Fruit fly (Drosophila melanogaster): Measurements from ENCODE around the gene Vps37B.
A peak's percentile ranks its signal among the peaks of the same experiment; 100 is the strongest.

The Vps37B gene

DNA sequence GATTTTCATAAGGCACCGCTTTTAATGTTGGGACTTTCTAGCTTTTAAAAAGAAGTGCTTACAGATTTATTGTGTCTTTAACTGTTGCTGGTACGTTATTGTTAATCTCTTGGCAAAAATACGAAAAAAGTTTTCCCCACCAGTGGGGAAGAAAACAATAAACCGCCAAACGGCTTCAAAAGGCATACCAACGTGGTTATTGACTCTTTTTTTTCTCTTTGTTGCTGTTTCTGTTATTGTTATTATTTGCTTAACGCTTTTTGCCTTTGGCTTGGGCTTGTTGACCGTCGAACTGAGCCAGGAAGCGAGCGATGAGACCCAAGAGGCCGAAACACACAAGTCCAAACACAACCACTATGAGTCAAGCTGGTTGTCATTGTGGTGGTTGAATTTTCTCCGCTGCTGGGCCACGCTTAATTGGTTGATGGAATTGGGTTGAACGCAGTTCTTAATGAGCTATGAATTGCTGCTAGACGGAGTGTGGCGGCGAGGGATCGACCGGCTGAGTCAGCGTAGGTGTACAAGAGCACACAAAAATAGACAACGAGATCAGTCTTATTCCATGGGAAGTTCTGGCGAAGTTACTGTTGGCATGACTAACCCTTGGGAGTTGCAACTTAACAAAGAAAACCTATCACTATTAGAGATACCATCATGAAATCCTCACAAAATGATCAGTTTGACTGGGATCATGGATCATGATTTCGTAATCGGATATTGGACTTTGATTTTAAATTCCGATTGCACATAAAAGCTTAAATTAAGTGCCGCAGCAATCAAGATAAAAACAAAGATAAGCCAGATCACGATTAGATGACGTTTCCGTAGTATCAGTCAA is 18.5 kb upstream of the Vps37B start:
- TF ChIP-seq ovo (GFP tag; optimal IDR thresholded peaks at IDR 0.05) (no peak), CG5204 (GFP tag; optimal IDR thresholded peaks at IDR 0.05) (no peak), CG1620 (GFP tag; optimal IDR thresholded peaks at IDR 0.05) (no peak), CG14711 (tag; optimal IDR thresholded peaks at IDR 0.05) (no peak), Crg-1 (GFP tag; optimal IDR thresholded peaks at IDR 0.05) (no peak), bab1 (GFP tag; optimal IDR thresholded peaks at IDR 0.05) (no peak), Hr96 (GFP tag; optimal IDR thresholded peaks at IDR 0.05) (no peak), Clk (GFP tag; optimal IDR thresholded peaks at IDR 0.05) (no peak), pad (GFP tag; optimal IDR thresholded peaks at IDR 0.05) (no peak), CG11617 (GFP tag; optimal IDR thresholded peaks at IDR 0.05) (no peak), cic (GFP tag; optimal IDR thresholded peaks at IDR 0.05) (no peak), toe (GFP tag; optimal IDR thresholded peaks at IDR 0.05) (no peak), CG7101 (tag; optimal IDR thresholded peaks at IDR 0.05) (no peak), CG12768 (GFP tag; optimal IDR thresholded peaks at IDR 0.05) (no peak), Mnt (GFP tag; optimal IDR thresholded peaks at IDR 0.05) (no peak), CG33017 (tag; optimal IDR thresholded peaks at IDR 0.05) (no peak), CG7045 (GFP tag; optimal IDR thresholded peaks at IDR 0.05) (no peak), cnc (optimal IDR thresholded peaks at IDR 0.05) (no peak)

DNA sequence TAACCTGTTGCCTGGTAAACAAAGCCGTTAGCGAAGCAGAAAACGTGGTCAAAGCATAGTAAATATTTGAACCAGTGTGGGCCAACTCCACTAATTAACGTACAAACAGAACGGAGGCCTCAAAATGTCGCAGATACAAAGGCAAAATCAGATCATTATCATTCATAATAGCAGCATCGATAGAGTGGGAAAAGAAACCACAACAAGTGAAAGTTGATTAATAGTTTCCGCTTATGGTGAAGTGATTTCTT is 17.9 kb upstream of the Vps37B start:
- no peak for TF ChIP-seq cic (GFP tag; optimal IDR thresholded peaks at IDR 0.05)
- no peak for TF ChIP-seq CG5204 (GFP tag; optimal IDR thresholded peaks at IDR 0.05)
- no peak for TF ChIP-seq kay (GFP tag; ENCODE audit: borderline replicate concordance)
- TF ChIP-seq Mnt (GFP tag; optimal IDR thresholded peaks at IDR 0.05) = no peak
- TF ChIP-seq tj (GFP tag; optimal IDR thresholded peaks at IDR 0.05) = no peak
- no peak for TF ChIP-seq CG14711 (tag; optimal IDR thresholded peaks at IDR 0.05)
- no peak for TF ChIP-seq Hr96 (GFP tag; optimal IDR thresholded peaks at IDR 0.05)
- no peak for TF ChIP-seq CG11617 (GFP tag; optimal IDR thresholded peaks at IDR 0.05)
- no peak for TF ChIP-seq bab1 (GFP tag; optimal IDR thresholded peaks at IDR 0.05)
- TF ChIP-seq pad (GFP tag; optimal IDR thresholded peaks at IDR 0.05) = no peak
- no peak for TF ChIP-seq CG12768 (GFP tag; optimal IDR thresholded peaks at IDR 0.05)
- no peak for TF ChIP-seq toe (GFP tag; optimal IDR thresholded peaks at IDR 0.05)
- no peak for TF ChIP-seq CG1620 (GFP tag; optimal IDR thresholded peaks at IDR 0.05)
- no peak for TF ChIP-seq cnc (optimal IDR thresholded peaks at IDR 0.05)
- TF ChIP-seq CG7101 (tag; optimal IDR thresholded peaks at IDR 0.05) = no peak
- TF ChIP-seq ovo (GFP tag; optimal IDR thresholded peaks at IDR 0.05) = no peak
- TF ChIP-seq Crg-1 (GFP tag; optimal IDR thresholded peaks at IDR 0.05) = no peak

DNA sequence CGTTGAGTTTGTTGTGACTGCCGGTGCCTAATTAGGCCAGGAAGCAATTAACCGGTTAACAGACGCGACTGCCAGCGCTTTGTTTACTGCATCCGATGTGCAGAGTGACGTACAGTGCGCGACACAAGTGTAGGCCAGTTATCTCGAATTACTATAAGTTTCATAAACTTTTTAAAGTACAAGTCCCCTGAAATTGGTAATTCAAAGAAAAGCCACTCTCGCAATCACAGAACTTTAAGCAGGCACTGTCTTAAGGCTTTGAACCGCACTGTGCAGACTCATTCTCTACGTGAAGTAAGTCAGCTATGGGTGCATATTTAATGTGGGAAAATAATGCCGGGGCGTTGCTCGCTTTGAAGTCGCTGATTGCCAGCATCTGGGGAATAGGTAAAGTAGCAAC is 16.5 kb upstream of the Vps37B start:
- peak; percentile 72 for TF ChIP-seq CG14711 (tag; optimal IDR thresholded peaks at IDR 0.05)
- peak; percentile 90 for TF ChIP-seq CG33017 (tag; optimal IDR thresholded peaks at IDR 0.05)
- peak; percentile 83 for TF ChIP-seq CG7045 (GFP tag; optimal IDR thresholded peaks at IDR 0.05)
- peak; percentile 74 for TF ChIP-seq CG7101 (tag; optimal IDR thresholded peaks at IDR 0.05)
- TF ChIP-seq Crg-1 (GFP tag; optimal IDR thresholded peaks at IDR 0.05) = peak; percentile 44
- TF ChIP-seq Hr96 (GFP tag; optimal IDR thresholded peaks at IDR 0.05) = peak; percentile 28
- peak; percentile 2 for TF ChIP-seq tj (GFP tag; optimal IDR thresholded peaks at IDR 0.05)
- no peak for TF ChIP-seq kay (GFP tag; ENCODE audit: borderline replicate concordance)
- TF ChIP-seq cnc (optimal IDR thresholded peaks at IDR 0.05) = no peak
- peak; percentile 41 for TF ChIP-seq toe (GFP tag; optimal IDR thresholded peaks at IDR 0.05)
- peak; percentile 12 for TF ChIP-seq Mnt (GFP tag; optimal IDR thresholded peaks at IDR 0.05)
- no peak for TF ChIP-seq CG1620 (GFP tag; optimal IDR thresholded peaks at IDR 0.05)
- no peak for TF ChIP-seq ovo (GFP tag; optimal IDR thresholded peaks at IDR 0.05)
- peak; percentile 54 for TF ChIP-seq cic (GFP tag; optimal IDR thresholded peaks at IDR 0.05)
- TF ChIP-seq CG11617 (GFP tag; optimal IDR thresholded peaks at IDR 0.05) = peak; percentile 2
- peak; percentile 14 for TF ChIP-seq Clk (GFP tag; optimal IDR thresholded peaks at IDR 0.05)
- TF ChIP-seq CG12768 (GFP tag; optimal IDR thresholded peaks at IDR 0.05) = peak; percentile 86
- peak; percentile 27 for TF ChIP-seq pad (GFP tag; optimal IDR thresholded peaks at IDR 0.05)
- TF ChIP-seq bab1 (GFP tag; optimal IDR thresholded peaks at IDR 0.05) = peak; percentile 58
- TF ChIP-seq CG5204 (GFP tag; optimal IDR thresholded peaks at IDR 0.05) = peak; percentile 67

DNA sequence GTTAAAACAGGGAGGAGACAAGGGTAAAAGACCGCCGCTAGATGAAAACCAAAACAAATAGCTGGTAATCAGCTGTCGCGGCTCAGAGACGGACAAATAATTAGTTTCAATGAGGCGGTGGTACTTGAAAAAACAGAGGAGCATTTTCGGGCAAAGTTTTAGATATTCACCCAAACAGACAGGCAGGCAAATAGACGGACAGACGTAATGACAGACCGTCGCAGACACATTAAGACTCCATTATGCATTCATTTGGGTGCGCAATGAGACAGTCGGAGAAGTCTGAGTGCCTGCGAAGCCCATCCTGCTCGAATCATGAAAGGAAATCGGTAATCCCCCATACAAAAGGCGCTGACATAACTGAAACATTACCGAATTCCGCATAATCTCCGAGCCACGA is 14.6 kb upstream of the Vps37B start:
- TF ChIP-seq CG7101 (tag; optimal IDR thresholded peaks at IDR 0.05) (no peak), cic (GFP tag; optimal IDR thresholded peaks at IDR 0.05) (no peak), bab1 (GFP tag; optimal IDR thresholded peaks at IDR 0.05) (no peak), pad (GFP tag; optimal IDR thresholded peaks at IDR 0.05) (no peak), CG33017 (tag; optimal IDR thresholded peaks at IDR 0.05) (no peak), toe (GFP tag; optimal IDR thresholded peaks at IDR 0.05) (no peak), Hr96 (GFP tag; optimal IDR thresholded peaks at IDR 0.05) (no peak)

DNA sequence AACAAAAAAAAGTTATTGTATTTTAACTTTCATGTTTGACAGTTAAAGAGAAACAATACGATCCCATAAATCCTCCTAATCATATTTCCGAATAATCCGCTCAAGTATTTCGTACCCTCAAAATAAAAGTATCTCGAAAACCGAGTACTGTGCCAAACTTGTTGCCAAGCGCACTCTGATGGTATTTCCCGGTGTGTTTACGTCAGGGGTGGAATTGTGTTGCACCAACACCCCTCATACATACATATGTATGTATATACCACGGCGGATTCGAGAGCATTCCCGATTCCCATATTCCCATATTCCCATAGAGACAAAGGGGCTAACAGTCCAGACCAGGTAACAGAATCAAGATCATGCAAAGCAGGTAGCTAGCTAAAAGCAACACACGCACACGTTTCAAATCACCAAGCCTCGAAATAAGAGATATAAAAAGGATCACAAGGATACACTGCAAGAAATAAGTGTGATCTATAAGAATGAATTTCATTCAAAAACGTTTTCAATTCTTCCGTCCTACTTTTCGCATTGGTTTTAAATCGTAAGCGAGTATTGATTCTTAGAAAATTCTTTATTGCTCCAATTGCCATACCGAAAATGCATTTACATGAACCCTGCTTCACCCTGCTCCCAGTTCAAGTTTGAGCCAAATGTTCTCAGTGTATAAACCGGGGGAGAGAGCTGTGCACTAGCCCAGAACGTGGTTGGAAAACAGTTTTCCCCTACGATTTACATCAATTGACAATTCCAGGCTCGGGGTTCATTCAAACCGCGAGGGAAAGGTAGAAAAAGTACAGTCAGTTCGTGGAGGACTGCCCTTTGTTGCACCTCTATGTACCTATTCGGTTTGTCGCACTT is 13.8 kb upstream of the Vps37B start:
- TF ChIP-seq CG7045 (GFP tag; optimal IDR thresholded peaks at IDR 0.05) (no peak), Mnt (GFP tag; optimal IDR thresholded peaks at IDR 0.05) (no peak), CG7101 (tag; optimal IDR thresholded peaks at IDR 0.05) (no peak), ovo (GFP tag; optimal IDR thresholded peaks at IDR 0.05) (no peak), kay (GFP tag; ENCODE audit: borderline replicate concordance) (no peak)

DNA sequence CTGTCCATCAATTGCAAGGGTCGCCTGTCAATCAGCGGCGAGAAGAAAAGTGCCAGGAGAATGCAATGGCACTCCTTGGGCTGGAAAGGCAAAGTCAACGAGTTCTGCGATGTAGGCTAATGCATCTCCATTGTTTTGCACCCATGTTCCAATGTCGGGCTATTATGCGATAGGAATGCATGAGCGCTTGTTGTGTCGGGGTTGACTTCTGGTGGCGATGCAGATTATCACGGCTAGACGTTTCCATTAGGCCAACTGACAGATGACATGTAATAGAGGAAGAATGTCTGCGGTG is 13.3 kb upstream of the Vps37B start:
- no peak for TF ChIP-seq CG1620 (GFP tag; optimal IDR thresholded peaks at IDR 0.05)
- no peak for TF ChIP-seq toe (GFP tag; optimal IDR thresholded peaks at IDR 0.05)
- TF ChIP-seq CG7101 (tag; optimal IDR thresholded peaks at IDR 0.05) = no peak
- TF ChIP-seq tj (GFP tag; optimal IDR thresholded peaks at IDR 0.05) = no peak
- TF ChIP-seq kay (GFP tag; ENCODE audit: borderline replicate concordance) = no peak
- TF ChIP-seq ovo (GFP tag; optimal IDR thresholded peaks at IDR 0.05) = no peak
- TF ChIP-seq Crg-1 (GFP tag; optimal IDR thresholded peaks at IDR 0.05) = no peak
- TF ChIP-seq cnc (optimal IDR thresholded peaks at IDR 0.05) = no peak
- TF ChIP-seq CG33017 (tag; optimal IDR thresholded peaks at IDR 0.05) = no peak
- TF ChIP-seq CG5204 (GFP tag; optimal IDR thresholded peaks at IDR 0.05) = no peak
